Worm (Caenorhabditis elegans): ENCODE measurements around the gene F16G10.10.

Gene F16G10.10

DNA sequence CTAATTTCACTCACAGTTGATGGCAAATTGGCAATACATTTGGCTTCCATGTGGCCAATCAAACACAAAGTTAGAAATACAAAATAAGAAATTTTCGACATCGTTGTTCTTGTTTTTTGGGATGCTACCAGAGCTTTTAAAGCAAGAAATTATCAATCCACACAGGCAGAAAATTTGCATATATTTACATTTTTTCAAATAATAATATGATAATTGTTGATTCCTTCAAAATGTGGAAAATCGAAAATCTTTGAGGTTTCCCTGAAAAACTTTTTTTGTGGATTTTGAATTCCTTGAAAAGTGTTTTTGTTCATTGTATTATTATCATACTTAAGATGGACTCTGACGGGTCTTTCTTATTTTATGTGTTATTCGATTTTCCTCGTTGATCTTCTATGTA lies at the start of gene F16G10.10:
Gene F16G10.10, minus strand, starts transcription at position 101 of the 400 bp plus-strand sequence.
- TF ChIP-seq him-1 (tag; optimal IDR thresholded peaks at IDR 0.05) (no peak), dao-5 (tag; optimal IDR thresholded peaks at IDR 0.05) (no peak), W03F9.2 (tag; optimal IDR thresholded peaks at IDR 0.05) (no peak)

DNA sequence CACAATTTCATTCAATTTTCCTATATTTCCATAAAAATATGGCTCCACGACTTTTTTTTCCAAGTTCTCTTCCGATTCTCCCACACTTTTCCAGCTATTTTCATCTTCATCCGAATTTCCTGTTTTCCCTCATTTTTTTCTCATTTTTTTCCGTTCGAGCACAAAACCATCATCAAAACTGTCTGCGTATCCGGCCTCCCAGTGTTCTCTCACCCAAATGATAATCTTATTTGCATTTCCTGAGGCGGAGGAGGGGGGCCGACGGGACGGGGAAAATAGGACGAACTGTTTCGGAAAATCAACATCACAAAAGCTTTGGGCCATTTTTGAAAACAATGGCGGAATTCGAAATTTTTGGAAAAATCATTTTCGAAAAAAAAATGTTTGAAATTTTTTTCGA lies 49.5 kb upstream of the F16G10.10 start:
- no peak for TF ChIP-seq W03F9.2 (tag; optimal IDR thresholded peaks at IDR 0.05)
- TF ChIP-seq him-1 (tag; optimal IDR thresholded peaks at IDR 0.05), result no peak
- no peak for TF ChIP-seq dao-5 (tag; optimal IDR thresholded peaks at IDR 0.05)

DNA sequence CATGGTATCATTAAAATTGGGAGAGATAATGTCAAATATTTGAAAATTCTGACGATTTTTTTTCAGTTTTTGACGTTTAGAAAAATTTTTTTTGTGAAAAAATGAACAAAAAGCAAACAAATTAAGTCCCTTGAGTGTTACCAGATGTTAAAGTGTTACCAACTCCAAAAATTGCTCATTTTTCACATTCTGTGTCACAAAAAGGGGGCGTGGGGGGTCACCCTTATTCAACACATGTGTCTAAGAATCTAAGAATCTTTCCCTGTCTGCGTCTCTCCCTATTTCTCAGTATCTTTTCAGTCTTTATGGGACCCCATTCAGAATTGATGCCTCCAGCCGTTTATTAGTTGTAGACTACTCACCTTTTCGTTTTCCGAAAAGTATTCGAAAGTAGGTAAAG lies 48.2 kb upstream of the F16G10.10 start:
- TF ChIP-seq him-1 (tag; optimal IDR thresholded peaks at IDR 0.05), result no peak
- TF ChIP-seq dao-5 (tag; optimal IDR thresholded peaks at IDR 0.05), result no peak
- TF ChIP-seq W03F9.2 (tag; optimal IDR thresholded peaks at IDR 0.05), result no peak

ce11 chrII:2438180-2438579 lies 47.4 kb upstream of the F16G10.10 start:
- TF ChIP-seq him-1 (tag; optimal IDR thresholded peaks at IDR 0.05) (no peak), W03F9.2 (tag; optimal IDR thresholded peaks at IDR 0.05) (no peak), dao-5 (tag; optimal IDR thresholded peaks at IDR 0.05) (no peak)

DNA sequence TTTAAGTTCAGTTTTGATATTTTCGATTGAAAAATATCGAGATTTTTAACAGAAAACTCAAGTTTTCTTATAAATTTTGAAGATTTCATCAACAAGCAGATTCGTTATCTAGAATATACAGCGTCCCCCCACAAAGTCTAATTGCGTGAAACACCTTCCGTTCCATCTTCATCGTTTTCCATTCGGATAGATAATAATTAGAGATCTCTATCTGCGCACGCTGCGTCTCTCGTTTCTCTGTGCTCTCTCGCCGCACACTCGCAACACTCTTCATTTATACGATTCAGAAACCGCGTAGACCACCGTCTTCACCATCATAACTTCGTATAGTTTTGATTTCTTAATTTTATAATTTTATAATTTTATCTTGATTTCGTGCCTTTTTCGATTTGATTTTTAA lies 46.0 kb upstream of the F16G10.10 start:
- TF ChIP-seq W03F9.2 (tag; optimal IDR thresholded peaks at IDR 0.05) (no peak), dao-5 (tag; optimal IDR thresholded peaks at IDR 0.05) (no peak), him-1 (tag; optimal IDR thresholded peaks at IDR 0.05) (no peak)

DNA sequence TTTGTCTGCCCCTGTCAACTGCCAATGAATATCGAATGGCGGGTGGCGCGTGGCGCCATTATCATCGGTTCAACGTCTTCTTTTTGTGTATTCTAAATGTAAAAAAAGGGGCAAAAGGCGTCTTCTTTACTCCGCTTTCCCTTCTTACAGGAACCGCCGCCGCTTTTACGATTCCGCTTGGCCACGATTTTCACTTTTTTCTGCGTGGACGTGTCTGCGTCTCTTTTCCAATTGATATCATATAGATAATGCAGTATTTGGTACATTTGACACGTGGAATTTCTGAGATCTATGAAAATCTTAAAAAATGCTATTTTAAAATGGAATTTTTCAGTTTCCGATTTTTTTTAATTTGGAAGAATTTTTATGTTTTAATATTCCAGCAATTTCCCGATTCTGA lies 44.8 kb upstream of the F16G10.10 start:
- TF ChIP-seq him-1 (tag; optimal IDR thresholded peaks at IDR 0.05) (no peak), dao-5 (tag; optimal IDR thresholded peaks at IDR 0.05) (no peak), W03F9.2 (tag; optimal IDR thresholded peaks at IDR 0.05) (no peak)

ce11 chrII:2431972-2432371 lies 41.2 kb upstream of the F16G10.10 start, which contains the start of gene ceh-86:
Gene ceh-86, minus strand, starts transcription at chrII:2432072.
- TF ChIP-seq W03F9.2 (tag; optimal IDR thresholded peaks at IDR 0.05) (no peak), him-1 (tag; optimal IDR thresholded peaks at IDR 0.05) (no peak), dao-5 (tag; optimal IDR thresholded peaks at IDR 0.05) (no peak)

DNA sequence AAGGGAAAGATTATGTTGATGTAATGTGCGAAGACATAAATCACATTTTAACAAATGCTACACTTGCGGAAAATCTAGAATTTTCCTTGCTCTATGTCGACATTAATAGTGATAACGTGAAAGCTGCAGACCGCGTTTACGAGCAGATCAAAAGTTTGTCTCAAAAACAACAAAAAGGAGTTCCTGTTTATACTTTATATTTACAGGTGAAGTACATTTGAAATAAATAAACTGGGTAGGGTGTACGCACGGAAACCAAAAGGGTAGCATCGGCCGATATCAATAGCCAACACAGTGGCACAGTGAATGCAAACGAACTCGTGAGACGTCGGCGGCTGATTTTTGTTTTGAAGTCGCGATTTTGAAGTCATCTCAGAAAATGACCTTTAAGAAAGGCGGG lies 31.6 kb upstream of the F16G10.10 start:
- TF ChIP-seq W03F9.2 (tag; optimal IDR thresholded peaks at IDR 0.05) (no peak), him-1 (tag; optimal IDR thresholded peaks at IDR 0.05) (no peak), dao-5 (tag; optimal IDR thresholded peaks at IDR 0.05) (no peak)

ce11 chrII:2421905-2422304 lies 31.1 kb upstream of the F16G10.10 start, which contains the start of gene F42G2.2:
Gene F42G2.2, plus strand, starts transcription at chrII:2422205.
- no peak for TF ChIP-seq W03F9.2 (tag; optimal IDR thresholded peaks at IDR 0.05)
- no peak for TF ChIP-seq him-1 (tag; optimal IDR thresholded peaks at IDR 0.05)
- no peak for TF ChIP-seq dao-5 (tag; optimal IDR thresholded peaks at IDR 0.05)

ce11 chrII:2421185-2421584 lies 30.4 kb upstream of the F16G10.10 start:
- TF ChIP-seq him-1 (tag; optimal IDR thresholded peaks at IDR 0.05) (no peak), dao-5 (tag; optimal IDR thresholded peaks at IDR 0.05) (no peak), W03F9.2 (tag; optimal IDR thresholded peaks at IDR 0.05) (no peak)

ce11 chrII:2420685-2421084 lies 29.9 kb upstream of the F16G10.10 start:
- no peak for TF ChIP-seq him-1 (tag; optimal IDR thresholded peaks at IDR 0.05)
- TF ChIP-seq W03F9.2 (tag; optimal IDR thresholded peaks at IDR 0.05), result no peak
- TF ChIP-seq dao-5 (tag; optimal IDR thresholded peaks at IDR 0.05), result no peak

- no peak for TF ChIP-seq him-1 (tag; optimal IDR thresholded peaks at IDR 0.05)
- no peak for TF ChIP-seq dao-5 (tag; optimal IDR thresholded peaks at IDR 0.05)
- no peak for TF ChIP-seq W03F9.2 (tag; optimal IDR thresholded peaks at IDR 0.05)
Observed at ce11 chrII:2418836-2419235, 28.1 kb upstream of the F16G10.10 start, which contains the start of gene fbxc-20. Gene fbxc-20, plus strand, starts transcription at chrII:2419136.

- TF ChIP-seq W03F9.2 (tag; optimal IDR thresholded peaks at IDR 0.05) (no peak), dao-5 (tag; optimal IDR thresholded peaks at IDR 0.05) (no peak), him-1 (tag; optimal IDR thresholded peaks at IDR 0.05) (no peak)
Observed at ce11 chrII:2417889-2418288, 27.1 kb upstream of the F16G10.10 start, which contains the start of the genes F42G2.5 and F42G2.7. Gene F42G2.5, minus strand, starts transcription at chrII:2417989. Gene F42G2.7, plus strand, starts transcription at chrII:2418158.

ce11 chrII:2415439-2415838 lies 24.7 kb upstream of the F16G10.10 start, which contains the start of gene fbxa-4:
Gene fbxa-4, minus strand, starts transcription at chrII:2415531.
- TF ChIP-seq W03F9.2 (tag; optimal IDR thresholded peaks at IDR 0.05), result no peak
- TF ChIP-seq him-1 (tag; optimal IDR thresholded peaks at IDR 0.05), result no peak
- no peak for TF ChIP-seq dao-5 (tag; optimal IDR thresholded peaks at IDR 0.05)

ce11 chrII:2412649-2413048 lies 21.9 kb upstream of the F16G10.10 start, which contains the start of gene fbxa-182:
Gene fbxa-182, minus strand, starts transcription at chrII:2412749.
- TF ChIP-seq W03F9.2 (tag; optimal IDR thresholded peaks at IDR 0.05) (no peak), dao-5 (tag; optimal IDR thresholded peaks at IDR 0.05) (no peak), him-1 (tag; optimal IDR thresholded peaks at IDR 0.05) (no peak)
